Fruit fly (Drosophila melanogaster) whole organism: ENCODE data around the gene milt.

Source experiments
- Dll ChIP-seq: fragments of >200 bp; optimal IDR thresholded peaks from 2 replicates; lab custom pipeline; 2017
- psq ChIP-seq: fragments of >200 bp; optimal IDR thresholded peaks from 2 replicates; lab custom pipeline; 2017
- usp ChIP-seq: fragments of >200 bp; optimal IDR thresholded peaks from 2 replicates; lab custom pipeline; 2017; ENCODE audit warnings: missing biosample characterization, missing genetic modification characterization, mixed read lengths

- TF ChIP-seq Dll (no peak), psq (no peak), usp (no peak)
These were observed 28.1 kb downstream of the milt start, which contains the start of gene Nuf2 for dm6 chr2L:7065687-7066086.
